Worm (Caenorhabditis elegans) whole organism, L1 larva: ENCODE data around the gene hlh-19.

Experiments
- C16A3.4 ChIP-seq: fragments of 150-350 bp; optimal IDR thresholded peaks from 2 replicates; lab custom pipeline; 2014; ENCODE audit warnings: missing biosample characterization, missing genetic modification characterization
- F16B12.6 ChIP-seq: fragments of 150-350 bp; optimal IDR thresholded peaks from 2 replicates; lab custom pipeline; 2014; ENCODE audit warnings: missing biosample characterization, missing genetic modification characterization
- aha-1 ChIP-seq: fragments of 150-350 bp; optimal IDR thresholded peaks from 2 replicates; lab custom pipeline; 2014; ENCODE audit warnings: missing biosample characterization, missing genetic modification characterization
- alr-1 ChIP-seq: fragments of 200-800 bp; sonication (Bioruptor generic); optimal IDR thresholded peaks from 2 replicates; lab custom pipeline; 2018; ENCODE audit warnings: borderline replicate concordance, mild to moderate bottlenecking, missing genetic modification characterization, missing compliant biosample characterization
- ama-1 ChIP-seq: fragments of 150-350 bp; optimal IDR thresholded peaks from 2 replicates; lab custom pipeline; 2014
- ceh-63 ChIP-seq: fragments of 200-800 bp; sonication (Bioruptor generic); optimal IDR thresholded peaks from 2 replicates; lab custom pipeline; 2018; ENCODE audit warnings: mild to moderate bottlenecking, missing genetic modification characterization, missing compliant biosample characterization
- ceh-82 ChIP-seq, 3 experiments: fragments of 150-350 bp in 1 of 3; sonication (generic microtip) in 2 of 3; optimal IDR thresholded peaks; 2 replicates each; lab custom pipeline; 2014 to 2017; ENCODE audit warnings: missing biosample characterization in 3 of 3, missing genetic modification characterization in 3 of 3
- ceh-88 ChIP-seq: fragments of 200-800 bp; sonication (Bioruptor generic); IDR thresholded peaks from 2 replicates; pipeline ENCODE4 v1.3.6; 2022; ENCODE audit warnings: missing genetic modification characterization, missing compliant biosample characterization
- ces-1 ChIP-seq: fragments of 150-350 bp; optimal IDR thresholded peaks from 2 replicates; lab custom pipeline; 2014; ENCODE audit warnings: missing biosample characterization, missing genetic modification reagents, missing genetic modification characterization
- efl-1 ChIP-seq, 4 experiments: fragments of 150-350 bp; optimal IDR thresholded peaks in 3 of 4; peaks in 1 of 4; 1 replicate in 1 of 4; 2 replicates in 3 of 4; lab custom pipeline; 2014; ENCODE audit warnings: missing biosample characterization in 2 of 4, missing genetic modification characterization in 2 of 4, missing genetic modification reagents in 2 of 4
- efl-3 ChIP-seq: fragments of 200-800 bp; sonication (Bioruptor generic); optimal IDR thresholded peaks from 2 replicates; lab custom pipeline; 2018; ENCODE audit warnings: mild to moderate bottlenecking, missing genetic modification characterization, missing compliant biosample characterization
- egl-13 ChIP-seq: sonication (generic microtip); optimal IDR thresholded peaks from 2 replicates; lab custom pipeline; 2016; ENCODE audit warnings: missing genotype, missing genetic modification reagents, missing genetic modification characterization, missing compliant biosample characterization
- egl-27 ChIP-seq, 2 experiments: fragments of 150-350 bp in 1 of 2; sonication (generic microtip); optimal IDR thresholded peaks; 3 replicates each; lab custom pipeline; 2017 to 2018; ENCODE audit warnings: missing biosample characterization in 2 of 2, missing genetic modification characterization in 2 of 2, missing genetic modification reagents in 2 of 2
- fkh-10 ChIP-seq: sonication (generic microtip); optimal IDR thresholded peaks from 2 replicates; lab custom pipeline; 2017; ENCODE audit warnings: missing biosample characterization, missing genetic modification reagents, missing genetic modification characterization
- fkh-8 ChIP-seq: sonication (generic microtip); optimal IDR thresholded peaks from 2 replicates; lab custom pipeline; 2016; ENCODE audit warnings: mild to moderate bottlenecking, missing genetic modification characterization, missing compliant biosample characterization
- hlh-4 ChIP-seq: sonication (generic microtip); optimal IDR thresholded peaks from 2 replicates; lab custom pipeline; 2016; ENCODE audit warnings: mild to moderate bottlenecking, missing genetic modification characterization, missing compliant biosample characterization
- irx-1 ChIP-seq: sonication (generic microtip); optimal IDR thresholded peaks from 2 replicates; lab custom pipeline; 2016; ENCODE audit warnings: missing genetic modification characterization, missing compliant biosample characterization
- isw-1 ChIP-seq: fragments of 200-800 bp; sonication (Bioruptor generic); IDR thresholded peaks from 2 replicates; pipeline ENCODE4 v1.3.6; 2022; ENCODE audit warnings: missing genetic modification characterization, missing compliant biosample characterization
- jun-1 ChIP-seq: fragments of 150-350 bp; optimal IDR thresholded peaks from 2 replicates; lab custom pipeline; 2014; ENCODE audit warnings: missing biosample characterization, missing genetic modification reagents, missing genetic modification characterization
- lin-13 ChIP-seq: fragments of 150-350 bp; optimal IDR thresholded peaks from 2 replicates; lab custom pipeline; 2014; ENCODE audit warnings: missing biosample characterization, missing genetic modification reagents, missing genetic modification characterization
- lin-14 ChIP-seq: fragments of 200-800 bp; sonication (Bioruptor generic); optimal IDR thresholded peaks from 2 replicates; lab custom pipeline; 2018; ENCODE audit warnings: mild to moderate bottlenecking, missing genetic modification characterization, moderate library complexity, missing compliant biosample characterization
- lin-15B ChIP-seq: fragments of 150-350 bp; sonication (generic microtip); optimal IDR thresholded peaks from 3 replicates; lab custom pipeline; 2014; ENCODE audit warnings: missing biosample characterization, missing genetic modification characterization
- lin-35 ChIP-seq, 2 experiments: fragments of 150-350 bp; optimal IDR thresholded peaks; 2 replicates each; lab custom pipeline; 2014; ENCODE audit warnings: missing biosample characterization in 2 of 2, missing genetic modification characterization in 2 of 2, missing genetic modification reagents in 2 of 2
- lir-3 ChIP-seq: sonication (generic microtip); optimal IDR thresholded peaks from 2 replicates; lab custom pipeline; 2016; ENCODE audit warnings: mild to moderate bottlenecking, missing genetic modification characterization, moderate library complexity, missing compliant biosample characterization; ENCODE audit not compliant: poor library complexity
- mab-9 ChIP-seq: fragments of 200-800 bp; sonication (Bioruptor generic); IDR thresholded peaks from 2 replicates; pipeline ENCODE4 v1.3.6; 2022; ENCODE audit warnings: missing genetic modification reagents, missing genetic modification characterization, missing compliant biosample characterization
- mdl-1 ChIP-seq, 2 experiments: fragments of 150-350 bp; optimal IDR thresholded peaks; 2 replicates each; lab custom pipeline; 2014 to 2017; ENCODE audit warnings: missing biosample characterization in 2 of 2, missing genetic modification characterization in 2 of 2, inconsistent platforms in 1 of 2
- mep-1 ChIP-seq: fragments of 150-350 bp; optimal IDR thresholded peaks from 2 replicates; lab custom pipeline; 2014; ENCODE audit warnings: missing biosample characterization, missing genetic modification characterization
- nhr-12 ChIP-seq: sonication (generic microtip); optimal IDR thresholded peaks from 2 replicates; lab custom pipeline; 2017; ENCODE audit warnings: missing biosample characterization, missing genetic modification characterization
- nhr-19 ChIP-seq: fragments of 200-800 bp; sonication (Bioruptor generic); conservative IDR thresholded peaks from 2 replicates; pipeline ENCODE4 v1.3.6; 2022; ENCODE audit warnings: missing genetic modification characterization, missing compliant biosample characterization
- nhr-20 ChIP-seq: sonication (generic microtip); optimal IDR thresholded peaks from 2 replicates; lab custom pipeline; 2016; ENCODE audit warnings: mild to moderate bottlenecking, missing genetic modification characterization, missing compliant biosample characterization
- nhr-237 ChIP-seq: fragments of 150-350 bp; optimal IDR thresholded peaks from 2 replicates; lab custom pipeline; 2014; ENCODE audit warnings: missing biosample characterization, missing genetic modification characterization
- nhr-28 ChIP-seq: fragments of 150-350 bp; optimal IDR thresholded peaks from 2 replicates; lab custom pipeline; 2014; ENCODE audit warnings: missing biosample characterization, missing genetic modification characterization
- nhr-71 ChIP-seq: sonication (generic microtip); optimal IDR thresholded peaks from 2 replicates; lab custom pipeline; 2016; ENCODE audit warnings: mild to moderate bottlenecking, missing genetic modification characterization, moderate library complexity, missing compliant biosample characterization
- nhr-76 ChIP-seq: sonication (generic microtip); optimal IDR thresholded peaks from 2 replicates; lab custom pipeline; 2017; ENCODE audit warnings: missing biosample characterization, missing genetic modification characterization
- nhr-77 ChIP-seq: fragments of 150-350 bp; optimal IDR thresholded peaks from 2 replicates; lab custom pipeline; 2014; ENCODE audit warnings: missing biosample characterization, missing genetic modification characterization
- nhr-84 ChIP-seq: sonication (generic microtip); optimal IDR thresholded peaks from 2 replicates; lab custom pipeline; 2017; ENCODE audit warnings: missing biosample characterization, missing genetic modification characterization
- nhr-85 ChIP-seq: sonication (generic microtip); peaks from one replicate; lab custom pipeline; 2016; ENCODE audit warnings: missing genetic modification characterization, inconsistent platforms, missing compliant biosample characterization
- nhr-90 ChIP-seq: sonication (generic microtip); optimal IDR thresholded peaks from 2 replicates; lab custom pipeline; 2016; ENCODE audit warnings: mild to moderate bottlenecking, missing genetic modification characterization, missing compliant biosample characterization; ENCODE audit not compliant: poor library complexity
- pag-3 ChIP-seq: sonication (generic microtip); optimal IDR thresholded peaks from 2 replicates; lab custom pipeline; 2017; ENCODE audit warnings: missing genetic modification characterization, mild to moderate bottlenecking, missing compliant biosample characterization, antibody characterized with exemption, borderline replicate concordance; ENCODE audit not compliant: insufficient read depth
- pax-3 ChIP-seq: fragments of 200-800 bp; sonication (Bioruptor generic); optimal IDR thresholded peaks from 2 replicates; lab custom pipeline; 2018; ENCODE audit warnings: mild to moderate bottlenecking, missing genetic modification characterization, moderate library complexity, missing compliant biosample characterization
- pqm-1 ChIP-seq: sonication (generic microtip); optimal IDR thresholded peaks from 3 replicates; lab custom pipeline; 2017; ENCODE audit warnings: missing biosample characterization, missing genetic modification characterization
- rnt-1 ChIP-seq: sonication (generic microtip); optimal IDR thresholded peaks from 2 replicates; lab custom pipeline; 2016; ENCODE audit warnings: mild to moderate bottlenecking, missing genetic modification characterization, moderate library complexity, missing compliant biosample characterization
- skn-1 ChIP-seq: fragments of 150-350 bp; optimal IDR thresholded peaks from 2 replicates; lab custom pipeline; 2014; ENCODE audit warnings: missing biosample characterization, missing genetic modification characterization
- snpc-4 ChIP-seq: fragments of 150-350 bp; optimal IDR thresholded peaks from 2 replicates; lab custom pipeline; 2014; ENCODE audit warnings: missing biosample characterization, missing genetic modification characterization
- sox-4 ChIP-seq: sonication (generic microtip); optimal IDR thresholded peaks from 2 replicates; lab custom pipeline; 2016; ENCODE audit warnings: missing genetic modification characterization, missing compliant biosample characterization
- sup-37 ChIP-seq: fragments of 200-800 bp; sonication (Bioruptor generic); optimal IDR thresholded peaks from 2 replicates; lab custom pipeline; 2018; ENCODE audit warnings: mild to moderate bottlenecking, missing genetic modification characterization, missing compliant biosample characterization
- swsn-7 ChIP-seq: sonication (generic microtip); optimal IDR thresholded peaks from 2 replicates; lab custom pipeline; 2016; ENCODE audit warnings: missing genetic modification characterization, missing compliant biosample characterization
- tbx-2 ChIP-seq: sonication (generic microtip); optimal IDR thresholded peaks from 2 replicates; lab custom pipeline; 2016; ENCODE audit warnings: missing genetic modification characterization, missing compliant biosample characterization
- tlp-1 ChIP-seq: fragments of 150-350 bp; optimal IDR thresholded peaks from 2 replicates; lab custom pipeline; 2014; ENCODE audit warnings: missing biosample characterization, missing genetic modification characterization
- unc-130 ChIP-seq: fragments of 150-350 bp; optimal IDR thresholded peaks from 2 replicates; lab custom pipeline; 2017; ENCODE audit warnings: missing biosample characterization, missing genetic modification characterization, inconsistent platforms
- unc-98 ChIP-seq: fragments of 200-800 bp; sonication (Bioruptor generic); IDR thresholded peaks from 2 replicates; pipeline ENCODE4 v1.3.6; 2022; ENCODE audit warnings: missing genetic modification characterization, missing compliant biosample characterization
- xbp-1 ChIP-seq: sonication (generic microtip); optimal IDR thresholded peaks from 2 replicates; lab custom pipeline; 2016; ENCODE audit warnings: missing genetic modification characterization, missing compliant biosample characterization
- ztf-11 ChIP-seq, 2 experiments: sonication (generic microtip); optimal IDR thresholded peaks; 2 replicates each; lab custom pipeline; 2016 to 2017; ENCODE audit warnings: missing genetic modification characterization in 2 of 2, missing biosample characterization in 1 of 2, missing compliant biosample characterization in 1 of 2
- ztf-4 ChIP-seq: fragments of 150-350 bp; optimal IDR thresholded peaks from 2 replicates; lab custom pipeline; 2014; ENCODE audit warnings: missing biosample characterization, missing genetic modification characterization

The hlh-19 gene

ce11 chrX:600671-601070 is 43.6 kb upstream of the hlh-19 start:
- TF ChIP-seq fkh-10 = no peak
- no peak for TF ChIP-seq F16B12.6 (tag; lab: Kevin White, UChicago)
- peak; percentile 44 for TF ChIP-seq fkh-8
- no peak for TF ChIP-seq tbx-2 (tag; lab: Kevin White, UChicago)
- no peak for TF ChIP-seq snpc-4 (tag; lab: Kevin White, UChicago)
- TF ChIP-seq nhr-28 (tag; lab: Kevin White, UChicago) = no peak
- no peak for TF ChIP-seq efl-1 (optimal IDR thresholded peaks at IDR 0.05; lab: Kevin White, UChicago)
- peak in 1 of 2 experiments; percentile 60 for TF ChIP-seq efl-1 (GFP tag; optimal IDR thresholded peaks at IDR 0.05 in 1 of 2; lab: Kevin White, UChicago)
- TF ChIP-seq hlh-4 = no peak
- no peak for TF ChIP-seq nhr-84 (tag; lab: Kevin White, UChicago)
- TF ChIP-seq sox-4 (tag; lab: Kevin White, UChicago) = no peak
- TF ChIP-seq egl-27 (tag; optimal IDR thresholded peaks at IDR 0.05; lab: Kevin White, UChicago) = no peak
- TF ChIP-seq alr-1 (tag; lab: Kevin White, UChicago) = no peak
- TF ChIP-seq egl-13 (tag; lab: Kevin White, UChicago) = peak; percentile 62
- TF ChIP-seq nhr-20 (tag; lab: Kevin White, UChicago) = peak; percentile 49
- no peak for TF ChIP-seq mab-9 (GFP tag; lab: Robert Waterston, UW)
- TF ChIP-seq ztf-11 (tag; optimal IDR thresholded peaks at IDR 0.05; lab: Kevin White, UChicago) = no peak
- TF ChIP-seq swsn-7 (tag; lab: Kevin White, UChicago) = no peak
- TF ChIP-seq ceh-63 = no peak
- peak; percentile 30 for TF ChIP-seq lir-3 (tag; lab: Kevin White, UChicago)
- no peak for TF ChIP-seq efl-3 (GFP tag; lab: Kevin White, UChicago)
- TF ChIP-seq nhr-19 = no peak
- no peak for TF ChIP-seq nhr-76 (tag; lab: Kevin White, UChicago)
- no peak for TF ChIP-seq nhr-77 (tag; lab: Kevin White, UChicago)
- TF ChIP-seq nhr-71 = peak; percentile 54
- no peak for TF ChIP-seq nhr-12 (tag; lab: Kevin White, UChicago)
- no peak for TF ChIP-seq nhr-85
- TF ChIP-seq mdl-1 (tag; optimal IDR thresholded peaks at IDR 0.05; lab: Kevin White, UChicago) = peak in 1 of 2 experiments; percentile 27
- no peak for TF ChIP-seq lin-13 (GFP tag; lab: Kevin White, UChicago)
- no peak for TF ChIP-seq nhr-237 (tag; lab: Kevin White, UChicago)
- TF ChIP-seq ceh-88 = no peak
- no peak for TF ChIP-seq ceh-82 (tag; optimal IDR thresholded peaks at IDR 0.05; lab: Kevin White, UChicago)
- TF ChIP-seq lin-15B (tag; lab: Kevin White, UChicago) = no peak
- no peak for TF ChIP-seq xbp-1 (tag; lab: Kevin White, UChicago)
- no peak for TF ChIP-seq pax-3 (tag; lab: Kevin White, UChicago)
- peak in 1 of 2 experiments; percentile 45 for TF ChIP-seq lin-35 (GFP tag; optimal IDR thresholded peaks at IDR 0.05; lab: Kevin White, UChicago)
- no peak for TF ChIP-seq unc-98 (GFP tag; lab: Robert Waterston, UW)
- TF ChIP-seq rnt-1 (tag; lab: Kevin White, UChicago) = no peak
- no peak for TF ChIP-seq aha-1 (tag; lab: Kevin White, UChicago)
- TF ChIP-seq skn-1 = peak; percentile 70
- no peak for TF ChIP-seq pag-3 (tag; lab: Kevin White, UChicago)
- TF ChIP-seq ztf-4 = no peak
- no peak for TF ChIP-seq irx-1 (tag; lab: Kevin White, UChicago)
- peak; percentile 31 for TF ChIP-seq nhr-90 (tag; lab: Kevin White, UChicago)
- TF ChIP-seq pqm-1 = no peak
- TF ChIP-seq unc-130 (tag; lab: Kevin White, UChicago) = no peak
- TF ChIP-seq C16A3.4 (tag; lab: Kevin White, UChicago) = no peak
- peak; percentile 35 for TF ChIP-seq jun-1 (tag; lab: Kevin White, UChicago)
- peak; percentile 73 for TF ChIP-seq lin-14 (GFP tag; lab: Kevin White, UChicago)
- no peak for TF ChIP-seq ama-1 (lab: Kevin White, UChicago)
- TF ChIP-seq tlp-1 (tag; lab: Kevin White, UChicago) = no peak
- no peak for TF ChIP-seq isw-1 (GFP tag; lab: Robert Waterston, UW)
- no peak for TF ChIP-seq ces-1 (GFP tag; lab: Kevin White, UChicago)
- no peak for TF ChIP-seq mep-1 (tag; lab: Kevin White, UChicago)
- TF ChIP-seq sup-37 (GFP tag; lab: Kevin White, UChicago) = no peak
